Worm (Caenorhabditis elegans): Measurements from ENCODE around the gene C48D5.3.

DNA sequence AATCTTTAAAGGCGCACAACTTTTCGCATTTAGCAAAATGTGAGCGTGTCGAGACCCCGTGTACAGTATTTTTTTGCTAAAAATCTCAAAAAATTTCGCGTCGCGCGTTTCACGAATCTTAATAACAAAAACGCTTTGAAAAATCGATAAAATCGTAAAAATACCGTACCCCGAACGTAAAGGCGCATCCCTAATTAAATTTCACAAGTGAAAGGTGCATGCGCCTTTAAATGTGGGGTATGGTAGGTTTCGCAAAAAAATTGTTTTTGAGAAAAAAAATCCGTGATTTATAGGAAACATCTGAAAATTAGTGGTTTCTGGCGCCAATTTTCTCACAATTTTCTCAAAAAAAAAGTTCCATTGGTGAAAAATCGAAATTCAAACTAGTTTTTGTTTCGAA lies 47.4 kb downstream of the C48D5.3 start:
- no peak for TF ChIP-seq ceh-34 (tag; optimal IDR thresholded peaks at IDR 0.05)
- no peak for TF ChIP-seq ceh-18 (tag; optimal IDR thresholded peaks at IDR 0.05)
- TF ChIP-seq mec-3 (tag; optimal IDR thresholded peaks at IDR 0.05; ENCODE audit: borderline replicate concordance): no peak
- TF ChIP-seq ama-1 (optimal IDR thresholded peaks at IDR 0.05): no peak
- TF ChIP-seq ets-4 (tag; optimal IDR thresholded peaks at IDR 0.05): no peak
- TF ChIP-seq F13H6.1 (tag; optimal IDR thresholded peaks at IDR 0.05): no peak
- no peak for TF ChIP-seq nhr-11 (tag; optimal IDR thresholded peaks at IDR 0.05)
- TF ChIP-seq ceh-31 (tag; optimal IDR thresholded peaks at IDR 0.05): no peak
- no peak for TF ChIP-seq hlh-8 (tag; optimal IDR thresholded peaks at IDR 0.05)
- no peak for TF ChIP-seq ahr-1 (tag; optimal IDR thresholded peaks at IDR 0.05)
- TF ChIP-seq lin-11 (tag; optimal IDR thresholded peaks at IDR 0.05): no peak

Measured in whole organism, late embryonic.